Fruit fly (Drosophila melanogaster) whole organism, embryonic: ENCODE results near the gene mop.

Experiments used
- C15 ChIP-seq: fragments of 200-800 bp; sonication (Bioruptor generic); IDR thresholded peaks from 3 replicates; pipeline ENCODE4 v1.3.6; 2022; ENCODE audit warnings: missing biosample characterization, missing genetic modification characterization
- CG10209 ChIP-seq: fragments of 200-800 bp; sonication (Bioruptor generic); optimal IDR thresholded peaks from 3 replicates; lab custom pipeline; 2017; ENCODE audit warnings: missing biosample characterization, mild to moderate bottlenecking, missing genetic modification characterization, missing genetic modification reagents
- CG10462 ChIP-seq: fragments of 200-800 bp; sonication (Bioruptor generic); optimal IDR thresholded peaks from 2 replicates; lab custom pipeline; 2016; ENCODE audit warnings: missing biosample characterization, missing genetic modification characterization
- CG11696 ChIP-seq: fragments of 200-800 bp; sonication (Bioruptor generic); IDR thresholded peaks from 2 replicates; pipeline ENCODE4 v1.3.6; 2022; ENCODE audit warnings: missing biosample characterization, missing genetic modification characterization
- CG12104 ChIP-seq: fragments of 200-800 bp; sonication (Bioruptor generic); optimal IDR thresholded peaks from 3 replicates; lab custom pipeline; 2016; ENCODE audit warnings: missing biosample characterization, missing genetic modification characterization
- CG12391 ChIP-seq: fragments of 200-800 bp; sonication (Bioruptor generic); optimal IDR thresholded peaks from 3 replicates; lab custom pipeline; 2018; ENCODE audit warnings: missing biosample characterization, mild to moderate bottlenecking, missing genetic modification characterization, moderate library complexity
- CG12659 ChIP-seq: fragments of 200-800 bp; sonication (Bioruptor generic); optimal IDR thresholded peaks from 3 replicates; lab custom pipeline; 2017; ENCODE audit warnings: mild to moderate bottlenecking, missing biosample characterization, missing genetic modification reagents, missing genetic modification characterization
- CG13287 ChIP-seq: fragments of 200-800 bp; sonication (Bioruptor generic); IDR thresholded peaks from 2 replicates; pipeline ENCODE4 v1.3.6; 2022; ENCODE audit warnings: missing biosample characterization, missing genetic modification characterization; ENCODE audit not compliant: partially characterized antibody
- CG15269 ChIP-seq: fragments of 200-800 bp; sonication (Bioruptor generic); optimal IDR thresholded peaks from 2 replicates; lab custom pipeline; 2018; ENCODE audit warnings: missing biosample characterization, mild to moderate bottlenecking, missing genetic modification characterization, moderate library complexity
- CG16813 ChIP-seq: fragments of 200-800 bp; sonication (Bioruptor generic); IDR thresholded peaks from 3 replicates; pipeline ENCODE4 v1.3.6; 2022; ENCODE audit warnings: missing biosample characterization, missing genetic modification characterization; ENCODE audit not compliant: partially characterized antibody
- CG17802 ChIP-seq: fragments of 200-800 bp; sonication (Bioruptor generic); optimal IDR thresholded peaks from 2 replicates; lab custom pipeline; 2018; ENCODE audit warnings: missing biosample characterization, mild to moderate bottlenecking, missing genetic modification characterization, moderate library complexity
- CG18619 ChIP-seq: fragments of 200-800 bp; sonication (Bioruptor generic); optimal IDR thresholded peaks from 3 replicates; lab custom pipeline; 2017; ENCODE audit warnings: missing biosample characterization, mild to moderate bottlenecking, missing genetic modification characterization
- CG2875 ChIP-seq: fragments of 200-800 bp; sonication (Bioruptor generic); optimal IDR thresholded peaks from 2 replicates; lab custom pipeline; 2017; ENCODE audit warnings: missing biosample characterization, mild to moderate bottlenecking, missing genetic modification characterization, missing genetic modification reagents
- CG31388 ChIP-seq: fragments of 200-800 bp; sonication (Bioruptor generic); optimal IDR thresholded peaks from 2 replicates; lab custom pipeline; 2016; ENCODE audit warnings: missing biosample characterization, missing genetic modification characterization
- CG4360 ChIP-seq: fragments of 200-800 bp; sonication (Bioruptor generic); IDR thresholded peaks from 2 replicates; pipeline ENCODE4 v1.3.6; 2022; ENCODE audit warnings: missing biosample characterization, missing genetic modification characterization
- CG6765 ChIP-seq: fragments of 200-800 bp; sonication (Bioruptor generic); optimal IDR thresholded peaks from 3 replicates; lab custom pipeline; 2017; ENCODE audit warnings: missing biosample characterization, mild to moderate bottlenecking, missing genetic modification characterization
- CG6813 ChIP-seq: fragments of 200-800 bp; sonication (Bioruptor generic); optimal IDR thresholded peaks from 2 replicates; lab custom pipeline; 2017; ENCODE audit warnings: missing biosample characterization, missing genetic modification characterization, mild to moderate bottlenecking, moderate library complexity, missing genetic modification reagents
- CG8765 ChIP-seq: fragments of 200-800 bp; sonication (Bioruptor generic); IDR thresholded peaks from 2 replicates; pipeline ENCODE4 v1.3.6; 2022; ENCODE audit warnings: missing biosample characterization, missing genetic modification characterization
- Dbx ChIP-seq: fragments of 200-800 bp; sonication (Bioruptor generic); IDR thresholded peaks from 3 replicates; pipeline ENCODE4 v1.3.6; 2022; ENCODE audit warnings: missing biosample characterization, missing genetic modification characterization
- Deaf1 ChIP-seq: fragments of 200-800 bp; optimal IDR thresholded peaks from 3 replicates; lab custom pipeline; 2019; ENCODE audit warnings: missing biosample characterization, mild to moderate bottlenecking, missing genetic modification characterization, moderate library complexity
- Elba2 ChIP-seq: fragments of 200-800 bp; sonication (Bioruptor generic); optimal IDR thresholded peaks from 3 replicates; lab custom pipeline; 2016; ENCODE audit warnings: missing biosample characterization, missing genetic modification characterization
- Fer1 ChIP-seq: fragments of 200-800 bp; sonication (Bioruptor generic); optimal IDR thresholded peaks from 2 replicates; lab custom pipeline; 2017; ENCODE audit warnings: missing biosample characterization, mild to moderate bottlenecking, missing genetic modification characterization
- GATAe ChIP-seq: fragments of 200-800 bp; sonication (Bioruptor generic); conservative IDR thresholded peaks from 2 replicates; pipeline ENCODE4 v1.3.6; 2022; ENCODE audit warnings: missing biosample characterization, missing genetic modification characterization
- Hey ChIP-seq: fragments of 200-800 bp; sonication (Bioruptor generic); optimal IDR thresholded peaks from 3 replicates; lab custom pipeline; 2018; ENCODE audit warnings: missing biosample characterization, mild to moderate bottlenecking, missing genetic modification characterization
- Jarid2 ChIP-seq: fragments of 200-800 bp; sonication (Bioruptor generic); optimal IDR thresholded peaks from 3 replicates; lab custom pipeline; 2017; ENCODE audit warnings: mild to moderate bottlenecking, missing biosample characterization, missing genetic modification reagents, missing genetic modification characterization
- Lpt ChIP-seq: fragments of >200 bp; optimal IDR thresholded peaks from 2 replicates; lab custom pipeline; 2018; ENCODE audit warnings: missing biosample characterization, missing genetic modification characterization
- NC2β ChIP-seq: fragments of 200-800 bp; sonication (Bioruptor generic); optimal IDR thresholded peaks from 2 replicates; lab custom pipeline; 2016; ENCODE audit warnings: missing biosample characterization, missing genetic modification characterization
- Oli ChIP-seq: fragments of 200-800 bp; sonication (Bioruptor generic); optimal IDR thresholded peaks from 2 replicates; lab custom pipeline; 2018; ENCODE audit warnings: missing biosample characterization, mild to moderate bottlenecking, missing genetic modification characterization, moderate library complexity
- Side ChIP-seq: fragments of 200-800 bp; sonication (Bioruptor generic); optimal IDR thresholded peaks from 2 replicates; lab custom pipeline; 2016; ENCODE audit warnings: missing biosample characterization, missing genetic modification characterization
- Trl ChIP-seq, 3 experiments: fragments of >200 bp in 2 of 3; fragments of 200-800 bp in 1 of 3; sonication (Bioruptor generic) in 1 of 3; optimal IDR thresholded peaks; 2 replicates in 1 of 3; 3 replicates in 2 of 3; lab custom pipeline; 2016 to 2017; ENCODE audit warnings: missing biosample characterization in 1 of 3, missing genetic modification characterization in 1 of 3
- ab ChIP-seq: fragments of 200-800 bp; sonication (Bioruptor generic); optimal IDR thresholded peaks from 2 replicates; lab custom pipeline; 2016; ENCODE audit warnings: missing biosample characterization, missing genetic modification characterization
- bsh ChIP-seq, 2 experiments: fragments of 200-800 bp; sonication (Bioruptor generic); optimal IDR thresholded peaks; 2 replicates each; lab custom pipeline; 2017 to 2018; ENCODE audit warnings: mild to moderate bottlenecking in 2 of 2, missing biosample characterization in 2 of 2, missing genetic modification characterization in 2 of 2, moderate library complexity in 1 of 2
- cas ChIP-seq: fragments of 200-800 bp; sonication (Bioruptor generic); IDR thresholded peaks from 2 replicates; pipeline ENCODE4 v1.3.6; 2022; ENCODE audit warnings: missing biosample characterization, missing genetic modification characterization
- chif ChIP-seq, 2 experiments: fragments of 200-800 bp; sonication (Bioruptor generic); optimal IDR thresholded peaks; 3 replicates each; lab custom pipeline; 2016; ENCODE audit warnings: missing biosample characterization in 2 of 2, missing genetic modification characterization in 2 of 2
- croc ChIP-seq: fragments of 200-800 bp; sonication (Bioruptor generic); conservative IDR thresholded peaks from 3 replicates; pipeline ENCODE4 v1.3.6; 2022; ENCODE audit warnings: missing biosample characterization, missing genetic modification characterization
- dmrt11E ChIP-seq: fragments of 200-800 bp; sonication (Bioruptor generic); optimal IDR thresholded peaks from 3 replicates; lab custom pipeline; 2018; ENCODE audit warnings: missing biosample characterization, mild to moderate bottlenecking, missing genetic modification characterization, moderate library complexity
- dpn ChIP-seq, 2 experiments: fragments of 200-800 bp; sonication (Bioruptor generic); optimal IDR thresholded peaks; 3 replicates each; lab custom pipeline; 2016; ENCODE audit warnings: missing biosample characterization in 2 of 2, missing genetic modification characterization in 2 of 2
- grn ChIP-seq: fragments of 200-800 bp; sonication (Bioruptor generic); optimal IDR thresholded peaks from 3 replicates; lab custom pipeline; 2017; ENCODE audit warnings: missing biosample characterization, missing genetic modification characterization
- ham ChIP-seq: fragments of 200-800 bp; sonication (Bioruptor generic); IDR thresholded peaks from 2 replicates; pipeline ENCODE4 v1.3.6; 2022; ENCODE audit warnings: missing biosample characterization, missing genetic modification characterization
- kay ChIP-seq: fragments of 200-800 bp; sonication (Bioruptor generic); optimal IDR thresholded peaks from 2 replicates; lab custom pipeline; 2016; ENCODE audit warnings: missing biosample characterization, missing genetic modification characterization
- knrl ChIP-seq: fragments of 200-800 bp; sonication (Bioruptor generic); IDR thresholded peaks from 3 replicates; pipeline ENCODE4 v1.3.6; 2022; ENCODE audit warnings: missing biosample characterization, missing genetic modification characterization; ENCODE audit not compliant: partially characterized antibody
- prd ChIP-seq, 3 experiments: fragments of >200 bp in 2 of 3; fragments of 200-800 bp in 1 of 3; sonication (Bioruptor generic) in 1 of 3; optimal IDR thresholded peaks in 2 of 3; IDR thresholded peaks in 1 of 3; 2 replicates in 2 of 3; 3 replicates in 1 of 3; pipeline versions ENCODE4 v1.3.6 to Lab custom; 2017 to 2022; ENCODE audit warnings: missing biosample characterization in 1 of 3, missing genetic modification characterization in 1 of 3
- shn ChIP-seq: fragments of 200-800 bp; sonication (Bioruptor generic); optimal IDR thresholded peaks from 3 replicates; lab custom pipeline; 2016; ENCODE audit warnings: missing biosample characterization, missing genetic modification characterization
- sim ChIP-seq: fragments of 200-800 bp; sonication (Bioruptor generic); IDR thresholded peaks from 2 replicates; pipeline ENCODE4 v1.3.6; 2022; ENCODE audit warnings: missing biosample characterization, missing genetic modification characterization
- sna ChIP-seq: fragments of 200-800 bp; sonication (Bioruptor generic); IDR thresholded peaks from 2 replicates; pipeline ENCODE4 v1.3.6; 2022; ENCODE audit warnings: missing biosample characterization, missing genetic modification characterization; ENCODE audit not compliant: partially characterized antibody
- so ChIP-seq: fragments of 200-800 bp; sonication (Bioruptor generic); IDR thresholded peaks from 3 replicates; pipeline ENCODE4 v1.3.6; 2022; ENCODE audit warnings: missing biosample characterization, missing genetic modification characterization
- unpg ChIP-seq: fragments of 200-800 bp; sonication (Bioruptor generic); optimal IDR thresholded peaks from 3 replicates; lab custom pipeline; 2018; ENCODE audit warnings: missing biosample characterization, mild to moderate bottlenecking, missing genetic modification characterization, moderate library complexity
- yki ChIP-seq: fragments of >200 bp; optimal IDR thresholded peaks from 3 replicates; lab custom pipeline; 2018

mop gene

dm6 chr3L:14801854-14802616, 26.1 kb upstream of the mop start, which contains the start of gene NHP2 (continued):
- TF ChIP-seq CG16813 (GFP tag; lab: Robert Waterston, UW) (no peak), CG11696 (GFP tag; lab: Robert Waterston, UW) (peak; percentile 37; the same call in 1 of the 2 replicates), ab (GFP tag; lab: Kevin White, UChicago) (no peak), CG13287 (GFP tag; lab: Robert Waterston, UW) (peak; percentile 49; the same call in 1 of the 2 replicates), CG18619 (peak; percentile 85), CG15269 (tag; lab: Kevin White, UChicago) (no peak), yki (lab: Kevin White, UChicago) (no peak), CG12391 (tag; lab: Kevin White, UChicago) (peak; percentile 88), CG6765 (GFP tag; lab: Kevin White, UChicago) (peak; percentile 66), Oli (tag; lab: Kevin White, UChicago) (peak; percentile 74), CG4360 (GFP tag; lab: Robert Waterston, UW) (peak; percentile 22; the same call in 1 of the 2 replicates), unpg (GFP tag; lab: Kevin White, UChicago) (peak; percentile 88), Trl (optimal IDR thresholded peaks at IDR 0.05; lab: Kevin White, UChicago) (no peak), Trl (GFP tag; optimal IDR thresholded peaks at IDR 0.05; lab: Kevin White, UChicago) (peak; percentile 22), Fer1 (peak; percentile 89), CG12659 (GFP tag; lab: Kevin White, UChicago) (peak; percentile 89), CG31388 (GFP tag; lab: Kevin White, UChicago) (peak; percentile 16), grn (GFP tag; lab: Kevin White, UChicago) (no peak), ham (GFP tag; lab: Robert Waterston, UW) (no peak), cas (GFP tag; lab: Robert Waterston, UW) (peak; percentile 76), NC2β (GFP tag; lab: Kevin White, UChicago) (peak; percentile 42), knrl (GFP tag; lab: Robert Waterston, UW) (peak; percentile 35; the same call in 1 of the 3 replicates), so (peak; percentile 80; the same call in 2 of the 3 replicates), Side (GFP tag; lab: Kevin White, UChicago) (peak; percentile 30), Jarid2 (no peak), prd (optimal IDR thresholded peaks at IDR 0.05; lab: Kevin White, UChicago) (no peak), prd (GFP tag; IDR thresholded peaks at IDR 0.05; lab: Robert Waterston, UW) (peak; percentile 83), CG10462 (GFP tag; lab: Kevin White, UChicago) (peak; percentile 62), CG8765 (GFP tag; lab: Robert Waterston, UW) (no peak), sim (GFP tag; lab: Robert Waterston, UW) (peak; percentile 51), CG10209 (GFP tag; lab: Kevin White, UChicago) (peak; percentile 80), CG17802 (peak; percentile 53), CG6813 (GFP tag; lab: Kevin White, UChicago) (peak; percentile 79), CG12104 (GFP tag; lab: Kevin White, UChicago) (peak; percentile 78), Lpt (GFP tag; lab: Kevin White, UChicago) (no peak), kay (GFP tag; lab: Kevin White, UChicago) (peak; percentile 44), dmrt11E (peak; percentile 80), Dbx (GFP tag; lab: Robert Waterston, UW) (peak; percentile 87), C15 (no peak), Elba2 (peak; percentile 85), sna (GFP tag; lab: Robert Waterston, UW) (no peak), CG2875 (GFP tag; lab: Kevin White, UChicago) (peak; percentile 67), GATAe (GFP tag; lab: Robert Waterston, UW) (no peak), Deaf1 (tag; lab: Kevin White, UChicago) (no peak), croc (GFP tag; lab: Robert Waterston, UW) (no peak), shn (GFP tag; lab: Kevin White, UChicago) (peak; percentile 40), chif (GFP tag; optimal IDR thresholded peaks at IDR 0.05; lab: Kevin White, UChicago) (peak; percentile 48 to 69), Hey (tag; lab: Kevin White, UChicago) (no peak), dpn (GFP tag; optimal IDR thresholded peaks at IDR 0.05; lab: Kevin White, UChicago) (peak; percentile 57 to 82), bsh (GFP tag; optimal IDR thresholded peaks at IDR 0.05; lab: Kevin White, UChicago) (peak; percentile 70 to 84)
